Worm (Caenorhabditis elegans): ENCODE data around the gene grd-5.

- TF ChIP-seq ama-1 (optimal IDR thresholded peaks at IDR 0.05) (no peak), ceh-82 (tag; optimal IDR thresholded peaks at IDR 0.05) (no peak), eor-1 (tag; optimal IDR thresholded peaks at IDR 0.05) (no peak), lin-39 (tag; optimal IDR thresholded peaks at IDR 0.05) (no peak), zag-1 (tag; optimal IDR thresholded peaks at IDR 0.05) (no peak), lin-15B (tag; optimal IDR thresholded peaks at IDR 0.05) (no peak), nhr-237 (tag; optimal IDR thresholded peaks at IDR 0.05) (no peak), daf-12 (tag; optimal IDR thresholded peaks at IDR 0.05) (no peak), ztf-4 (tag; optimal IDR thresholded peaks at IDR 0.05) (no peak), nhr-11 (tag; optimal IDR thresholded peaks at IDR 0.05) (no peak), unc-62 (GFP tag; optimal IDR thresholded peaks at IDR 0.05) (no peak), snpc-4 (tag; optimal IDR thresholded peaks at IDR 0.05) (no peak), lsy-12 (tag; optimal IDR thresholded peaks at IDR 0.05) (no peak), nhr-12 (tag; optimal IDR thresholded peaks at IDR 0.05) (no peak)
These were observed 39.1 kb downstream of the grd-5 start for ce11 chrV:8657911-8658310.

Data from whole organism, L3 larva.